Worm (Caenorhabditis elegans) whole organism, L4 larva: Measurements from ENCODE around the gene ctg-2.
A peak's percentile ranks its signal among the peaks of the same experiment; 100 is the strongest.

Experiments used
- D1046.2 ChIP-seq: fragments of 200-800 bp; sonication (Bioruptor generic); IDR thresholded peaks from 2 replicates; pipeline ENCODE4 v1.3.6; 2022; ENCODE audit warnings: missing genetic modification characterization, missing compliant biosample characterization
- R02D3.7 ChIP-seq: fragments of 150-350 bp; sonication (generic microtip); optimal IDR thresholded peaks from 3 replicates; lab custom pipeline; 2014; ENCODE audit warnings: missing biosample characterization, missing genetic modification characterization
- T20F7.1 ChIP-seq: fragments of 200-800 bp; sonication (Bioruptor generic); optimal IDR thresholded peaks from 2 replicates; lab custom pipeline; 2018; ENCODE audit warnings: mild to moderate bottlenecking, missing genetic modification characterization, missing compliant biosample characterization
- Y48G9A.11 ChIP-seq: fragments of 200-800 bp; sonication (Bioruptor generic); IDR thresholded peaks from 2 replicates; pipeline ENCODE4 v1.3.6; 2022; ENCODE audit warnings: missing genetic modification reagents, missing genetic modification characterization, missing compliant biosample characterization
- aha-1 ChIP-seq: fragments of 150-350 bp; peaks from one replicate; lab custom pipeline; 2014; ENCODE audit warnings: missing biosample characterization, missing genetic modification characterization
- ama-1 ChIP-seq: fragments of 150-350 bp; optimal IDR thresholded peaks from 2 replicates; lab custom pipeline; 2014; ENCODE audit warnings: inconsistent platforms, mixed read lengths
- ceh-32 ChIP-seq: sonication (generic microtip); optimal IDR thresholded peaks from 2 replicates; lab custom pipeline; 2016; ENCODE audit warnings: mild to moderate bottlenecking, missing genetic modification characterization, missing compliant biosample characterization; ENCODE audit not compliant: poor library complexity
- daf-16 ChIP-seq, 3 experiments: sonication (generic microtip); optimal IDR thresholded peaks; 2 replicates each; lab custom pipeline; 2016 to 2017; ENCODE audit warnings: missing genetic modification characterization in 3 of 3, missing genetic modification reagents in 3 of 3, mild to moderate bottlenecking in 2 of 3, missing compliant biosample characterization in 2 of 3, missing biosample characterization in 1 of 3, moderate library complexity in 1 of 3
- daf-8 ChIP-seq: fragments of 200-800 bp; sonication (Bioruptor generic); IDR thresholded peaks from 2 replicates; pipeline ENCODE4 v1.3.6; 2022; ENCODE audit warnings: missing genetic modification characterization, missing compliant biosample characterization
- dmd-6 ChIP-seq: fragments of 200-800 bp; sonication (Bioruptor generic); IDR thresholded peaks from 2 replicates; pipeline ENCODE4 v1.3.6; 2022; ENCODE audit warnings: missing genetic modification reagents, missing genetic modification characterization, missing compliant biosample characterization
- dmd-8 ChIP-seq: fragments of 200-800 bp; sonication (Bioruptor generic); IDR thresholded peaks from 2 replicates; pipeline ENCODE4 v1.3.6; 2022; ENCODE audit warnings: missing genetic modification characterization, missing compliant biosample characterization
- dpl-1 ChIP-seq: fragments of 150-350 bp; optimal IDR thresholded peaks from 2 replicates; lab custom pipeline; 2014; ENCODE audit warnings: missing biosample characterization, missing genetic modification reagents, missing genetic modification characterization
- dve-1 ChIP-seq: sonication (generic microtip); optimal IDR thresholded peaks from 2 replicates; lab custom pipeline; 2017; ENCODE audit warnings: antibody characterized with exemption, mild to moderate bottlenecking, missing genetic modification characterization, missing compliant biosample characterization; ENCODE audit not compliant: insufficient read depth
- egl-27 ChIP-seq: sonication (generic microtip); optimal IDR thresholded peaks from 3 replicates; lab custom pipeline; 2017; ENCODE audit warnings: missing biosample characterization, missing genetic modification reagents, missing genetic modification characterization
- hlh-11 ChIP-seq: fragments of 200-800 bp; sonication (Bioruptor generic); optimal IDR thresholded peaks from 2 replicates; lab custom pipeline; 2018; ENCODE audit warnings: mild to moderate bottlenecking, missing genetic modification characterization, missing compliant biosample characterization
- lin-38 ChIP-seq: fragments of 200-800 bp; sonication (Bioruptor generic); IDR thresholded peaks from 2 replicates; pipeline ENCODE4 v1.3.6; 2022; ENCODE audit warnings: missing genetic modification reagents, missing genetic modification characterization, missing compliant biosample characterization
- lsy-2 ChIP-seq, 2 experiments: fragments of 150-350 bp in 1 of 2; sonication (generic microtip) in 1 of 2; optimal IDR thresholded peaks; 2 replicates each; lab custom pipeline; 2014 to 2017; ENCODE audit warnings: missing biosample characterization in 2 of 2, missing genetic modification characterization in 2 of 2
- madf-5 ChIP-seq, 2 experiments: fragments of 200-800 bp; sonication (Bioruptor generic); IDR thresholded peaks; 2 replicates each; pipeline ENCODE4 v1.3.6; 2022; ENCODE audit warnings: missing compliant biosample characterization in 2 of 2, missing genetic modification characterization in 2 of 2
- mxl-2 ChIP-seq: fragments of 200-800 bp; sonication (Bioruptor generic); conservative IDR thresholded peaks from 2 replicates; pipeline ENCODE4 v1.3.6; 2022; ENCODE audit warnings: missing genetic modification reagents, missing genetic modification characterization, missing compliant biosample characterization
- mxl-3 ChIP-seq: fragments of 200-800 bp; sonication (Bioruptor generic); optimal IDR thresholded peaks from 2 replicates; lab custom pipeline; 2018; ENCODE audit warnings: mild to moderate bottlenecking, missing genetic modification characterization, missing compliant biosample characterization
- nhr-11 ChIP-seq: fragments of 150-350 bp; optimal IDR thresholded peaks from 2 replicates; lab custom pipeline; 2014; ENCODE audit warnings: missing biosample characterization, missing genetic modification characterization
- nhr-28 ChIP-seq: fragments of 150-350 bp; optimal IDR thresholded peaks from 2 replicates; lab custom pipeline; 2014; ENCODE audit warnings: missing biosample characterization, missing genetic modification characterization
- nhr-48 ChIP-seq: sonication (generic microtip); optimal IDR thresholded peaks from 2 replicates; lab custom pipeline; 2016; ENCODE audit warnings: mild to moderate bottlenecking, missing genetic modification characterization, missing compliant biosample characterization
- nhr-77 ChIP-seq: fragments of 150-350 bp; optimal IDR thresholded peaks from 2 replicates; lab custom pipeline; 2014; ENCODE audit warnings: missing biosample characterization, missing genetic modification characterization
- pha-4 ChIP-seq, 2 experiments: fragments of 150-350 bp in 1 of 2; fragments of 200-800 bp in 1 of 2; sonication (Bioruptor generic) in 1 of 2; IDR thresholded peaks in 1 of 2; optimal IDR thresholded peaks in 1 of 2; 2 replicates each; pipeline versions ENCODE4 v1.3.6 to Lab custom; 2014 to 2022; ENCODE audit warnings: missing genetic modification characterization in 2 of 2, missing genetic modification reagents in 2 of 2, missing biosample characterization in 1 of 2, missing compliant biosample characterization in 1 of 2
- pqm-1 ChIP-seq: sonication (generic microtip); optimal IDR thresholded peaks from 2 replicates; lab custom pipeline; 2017; ENCODE audit warnings: missing biosample characterization, missing genetic modification characterization
- rbr-2 ChIP-seq: sonication (generic microtip); optimal IDR thresholded peaks from 2 replicates; lab custom pipeline; 2016; ENCODE audit warnings: missing genotype, missing genetic modification characterization, missing compliant biosample characterization
- set-16 ChIP-seq: fragments of 200-800 bp; sonication (Bioruptor generic); IDR thresholded peaks from 2 replicates; pipeline ENCODE4 v1.3.6; 2022; ENCODE audit warnings: missing genetic modification reagents, missing genetic modification characterization, missing compliant biosample characterization
- snpc-1.2 ChIP-seq: fragments of 200-800 bp; sonication (Bioruptor generic); IDR thresholded peaks from 2 replicates; pipeline ENCODE4 v1.3.6; 2022; ENCODE audit warnings: missing genetic modification reagents, missing genetic modification characterization, missing compliant biosample characterization
- snpc-4 ChIP-seq: fragments of 150-350 bp; optimal IDR thresholded peaks from 2 replicates; lab custom pipeline; 2014; ENCODE audit warnings: missing biosample characterization, missing genetic modification characterization
- spr-3 ChIP-seq: fragments of 200-800 bp; sonication (Bioruptor generic); optimal IDR thresholded peaks from 2 replicates; lab custom pipeline; 2018; ENCODE audit warnings: mild to moderate bottlenecking, missing genetic modification characterization, missing compliant biosample characterization
- tra-1 ChIP-seq: fragments of 200-800 bp; sonication (Bioruptor generic); IDR thresholded peaks from 2 replicates; pipeline ENCODE4 v1.3.6; 2022; ENCODE audit warnings: missing genetic modification reagents, missing genetic modification characterization, missing compliant biosample characterization
- unc-130 ChIP-seq: sonication (generic microtip); optimal IDR thresholded peaks from 2 replicates; lab custom pipeline; 2016; ENCODE audit warnings: missing genetic modification reagents, missing genetic modification characterization, missing compliant biosample characterization
- unc-62 ChIP-seq, 3 experiments: fragments of 150-350 bp in 1 of 3; sonication (generic microtip); optimal IDR thresholded peaks in 2 of 3; peaks in 1 of 3; 1 replicate in 1 of 3; 2 replicates in 2 of 3; lab custom pipeline; 2014 to 2017; ENCODE audit warnings: missing biosample characterization in 3 of 3, missing genetic modification characterization in 3 of 3, missing genetic modification reagents in 3 of 3, missing genotype in 1 of 3
- vab-7 ChIP-seq: fragments of 200-800 bp; sonication (Bioruptor generic); IDR thresholded peaks from 2 replicates; pipeline ENCODE4 v1.3.6; 2022; ENCODE audit warnings: missing genetic modification reagents, missing genetic modification characterization, missing compliant biosample characterization
- zfp-3 ChIP-seq: fragments of 200-800 bp; sonication (Bioruptor generic); conservative IDR thresholded peaks from 2 replicates; pipeline ENCODE4 v1.3.6; 2022; ENCODE audit warnings: missing genetic modification reagents, missing genetic modification characterization, missing compliant biosample characterization
- zip-2 ChIP-seq: fragments of 150-350 bp; optimal IDR thresholded peaks from 2 replicates; lab custom pipeline; 2014; ENCODE audit warnings: missing biosample characterization, missing genetic modification characterization

ctg-2 gene

DNA sequence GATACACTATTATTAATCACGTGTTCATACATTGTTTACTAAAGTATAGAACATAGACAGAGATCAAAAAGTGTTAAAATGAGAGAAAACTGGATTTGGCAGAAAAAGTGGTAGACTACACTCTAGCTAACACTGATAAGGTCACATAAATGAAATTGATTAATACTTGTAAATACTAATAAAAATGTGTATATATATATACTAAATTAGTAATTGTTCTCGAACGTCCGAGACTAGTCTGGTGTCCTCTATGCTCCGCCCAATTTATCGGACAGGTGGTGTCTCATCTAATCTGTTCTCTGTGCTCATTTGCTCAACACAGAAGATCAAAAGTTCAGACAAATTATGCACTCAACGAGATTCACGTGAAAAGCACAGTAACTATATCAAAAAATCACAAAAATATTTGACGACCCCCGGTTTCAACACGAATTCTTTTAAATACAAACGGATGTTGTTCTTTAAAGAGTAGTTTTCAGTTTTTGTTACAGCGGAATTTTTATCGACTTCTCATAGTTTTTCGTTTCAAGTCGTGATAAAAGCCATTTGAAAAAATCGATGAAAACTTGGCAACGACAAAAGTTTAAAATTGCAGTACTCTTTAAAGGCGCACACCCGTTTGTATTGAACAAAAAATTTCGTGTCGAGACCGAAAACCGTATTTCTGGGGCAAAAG lies 33.7 kb upstream of the ctg-2 start (continued):
- TF ChIP-seq madf-5 (GFP tag; IDR thresholded peaks at IDR 0.05; lab: Robert Waterston, UW) (peak in 1 of 2 experiments; percentile 11; a peak in 1 of 4 replicates), egl-27 (tag; lab: Kevin White, UChicago) (no peak), ceh-32 (tag; lab: Kevin White, UChicago) (no peak), R02D3.7 (tag; lab: Kevin White, UChicago) (no peak), unc-130 (GFP tag; lab: Kevin White, UChicago) (no peak), dmd-8 (no peak), zip-2 (no peak), rbr-2 (no peak), Y48G9A.11 (GFP tag; lab: Robert Waterston, UW) (no peak), tra-1 (GFP tag; lab: Robert Waterston, UW) (0 out of 2 replicates have a peak, but pooled peaks have one; percentile 23), mxl-2 (peak; percentile 83)
- TF ChIP-seq, all 104 proteins: peak for 30

DNA sequence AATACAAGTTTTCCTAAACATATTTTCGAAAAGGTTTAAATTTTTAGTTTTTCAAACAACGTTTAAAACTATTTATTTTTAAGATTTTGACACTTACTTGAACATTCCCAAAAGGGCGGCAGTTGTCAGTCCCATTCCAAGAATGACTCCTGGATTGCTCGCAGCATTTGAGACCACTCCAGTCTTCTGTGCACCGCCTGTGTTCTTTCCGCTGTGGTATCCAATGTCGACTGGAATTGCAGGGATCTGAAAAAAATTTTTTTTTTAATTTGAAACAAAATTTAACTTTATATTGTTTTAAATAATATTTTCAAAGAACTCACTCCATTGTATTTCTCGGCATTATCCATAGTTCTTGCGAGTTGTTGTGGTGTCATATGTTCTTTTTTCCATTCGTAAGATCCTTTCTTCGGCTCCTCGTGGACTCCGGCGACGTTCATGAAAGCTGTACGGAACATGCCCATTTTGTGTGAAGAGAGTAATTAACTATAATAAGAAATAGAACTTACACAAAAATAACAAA lies 33.1 kb upstream of the ctg-2 start, which contains the start of gene M05D6.5:
Gene M05D6.5, minus strand, starts transcription at position 473 of the 523 bp plus-strand sequence.
- no peak for TF ChIP-seq nhr-48
- TF ChIP-seq spr-3 (GFP tag; lab: Kevin White, UChicago) = no peak
- peak; percentile 3; the same call in 1 of the 2 replicates for TF ChIP-seq vab-7 (GFP tag; lab: Robert Waterston, UW)
- peak in 1 of 2 experiments; percentile 34 for TF ChIP-seq unc-62 (GFP tag; optimal IDR thresholded peaks at IDR 0.05 in 1 of 2; lab: Kevin White, UChicago)
- no peak for TF ChIP-seq unc-62 (tag; optimal IDR thresholded peaks at IDR 0.05; lab: Kevin White, UChicago)
- peak; percentile 23; the same call in 1 of the 2 replicates for TF ChIP-seq pha-4 (GFP tag; IDR thresholded peaks at IDR 0.05; lab: Robert Waterston, UW)
- no peak for TF ChIP-seq pha-4 (tag; optimal IDR thresholded peaks at IDR 0.05; lab: Kevin White, UChicago)
- TF ChIP-seq zfp-3 = peak; percentile 57
- TF ChIP-seq ama-1 (lab: Kevin White, UChicago) = peak; percentile 14

DNA sequence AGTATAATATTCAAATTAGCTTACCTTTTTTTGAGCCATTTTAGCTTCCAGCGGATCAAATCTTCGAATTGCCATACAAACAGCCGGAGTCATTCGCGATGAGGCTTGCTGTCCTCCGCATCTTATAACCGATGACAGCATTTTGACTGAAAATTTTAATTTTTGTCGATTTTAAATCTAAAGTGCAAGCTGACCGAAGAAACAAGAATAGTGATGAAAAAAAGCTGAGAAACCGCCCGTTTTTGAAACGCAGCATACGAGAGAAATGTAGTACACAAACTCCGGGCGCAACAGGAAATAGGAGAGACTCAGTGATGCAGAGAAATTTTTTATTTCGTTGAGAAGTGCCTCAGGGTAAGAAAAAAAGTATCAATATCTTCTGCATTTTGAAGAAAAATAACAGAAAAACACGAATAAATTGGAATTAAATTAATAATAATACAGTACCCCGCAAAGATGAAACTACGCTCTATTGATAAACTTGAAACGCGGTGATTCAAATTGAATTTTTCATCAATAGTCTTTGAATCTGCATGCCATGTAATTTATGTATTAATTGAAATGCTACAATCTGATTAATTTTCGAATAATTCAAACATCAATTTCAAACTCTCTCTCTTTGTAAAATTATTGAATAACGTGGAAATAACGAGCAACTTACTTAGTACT lies 31.6 kb upstream of the ctg-2 start:
- TF ChIP-seq set-16 (GFP tag; lab: Robert Waterston, UW) (no peak), T20F7.1 (GFP tag; lab: Kevin White, UChicago) (peak; percentile 45), aha-1 (peak; percentile 90), lin-38 (GFP tag; lab: Robert Waterston, UW) (peak; percentile 46), hlh-11 (tag; lab: Kevin White, UChicago) (peak; percentile 47), dpl-1 (peak; percentile 23), unc-130 (GFP tag; lab: Kevin White, UChicago) (no peak), D1046.2 (no peak), nhr-77 (tag; lab: Kevin White, UChicago) (peak; percentile 37), pqm-1 (peak; percentile 42), daf-8 (GFP tag; lab: Robert Waterston, UW) (no peak), daf-16 (GFP tag; optimal IDR thresholded peaks at IDR 0.05; lab: Kevin White, UChicago) (no peak), daf-16 (tag; optimal IDR thresholded peaks at IDR 0.05; lab: Kevin White, UChicago) (peak; percentile 22), nhr-11 (tag; lab: Kevin White, UChicago) (peak; percentile 40), madf-5 (GFP tag; IDR thresholded peaks at IDR 0.05; lab: Robert Waterston, UW) (no peak), mxl-3 (GFP tag; lab: Kevin White, UChicago) (peak; percentile 14), ama-1 (lab: Kevin White, UChicago) (peak; percentile 26), nhr-28 (tag; lab: Kevin White, UChicago) (peak; percentile 99), snpc-4 (tag; lab: Kevin White, UChicago) (no peak), dmd-6 (GFP tag; lab: Robert Waterston, UW) (peak; percentile 26; the same call in 1 of the 2 replicates), dve-1 (tag; lab: Kevin White, UChicago) (peak; percentile 9), lsy-2 (tag; optimal IDR thresholded peaks at IDR 0.05; lab: Kevin White, UChicago) (peak in 1 of 2 experiments; percentile 82), snpc-1.2 (GFP tag; lab: Robert Waterston, UW) (0 out of 2 replicates have a peak, but pooled peaks have one; percentile 34)
